Fruit fly (Drosophila melanogaster): ENCODE data around the gene grk.
A peak's percentile ranks its signal among the peaks of the same experiment; 100 is the strongest.

Gene grk

DNA sequence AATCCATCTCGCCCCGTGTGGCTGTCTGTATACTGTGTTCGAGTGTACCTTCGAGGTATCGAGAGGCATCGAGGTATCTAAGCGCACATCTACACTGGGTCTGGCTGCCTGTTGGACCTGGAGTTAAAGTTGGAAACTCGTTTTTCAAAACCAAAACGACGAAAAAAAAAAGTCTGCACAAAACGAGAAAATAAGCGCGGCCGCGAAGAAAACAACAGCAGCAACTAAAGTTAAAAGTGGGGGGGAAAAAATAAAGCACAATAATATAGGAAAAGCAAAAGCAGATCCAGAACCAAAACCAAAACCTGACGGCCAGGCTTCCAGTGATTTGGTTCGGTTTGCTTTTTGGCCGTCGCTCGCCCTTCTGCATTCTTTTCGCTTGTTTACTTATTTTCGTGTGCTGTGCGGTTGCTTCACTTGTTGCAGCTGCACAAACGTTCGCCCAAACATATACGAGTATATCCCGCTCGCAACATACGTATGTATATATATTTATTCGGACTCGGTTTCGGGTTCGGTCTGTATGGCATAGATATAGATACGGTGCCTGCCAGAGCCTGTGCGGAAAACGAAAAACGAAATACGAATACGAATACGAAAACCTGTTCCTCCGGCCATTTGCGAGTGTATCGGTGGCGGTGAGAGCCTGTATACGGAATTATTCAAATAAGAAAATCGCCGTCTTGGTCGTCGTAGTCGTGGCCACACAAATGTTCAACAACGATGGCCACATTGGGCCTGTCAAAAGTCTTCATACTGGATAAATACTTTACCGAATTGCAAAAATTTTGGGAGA, 45.7 kb upstream of the grk start (continued):
- TF ChIP-seq Dp (GFP tag; optimal IDR thresholded peaks at IDR 0.05) (no peak), CG12769 (tag; optimal IDR thresholded peaks at IDR 0.05) (peak; percentile 41), CG10209 (GFP tag; optimal IDR thresholded peaks at IDR 0.05) (no peak), Dbx (GFP tag; IDR thresholded peaks at IDR 0.05) (no peak), CG31441 (GFP tag; IDR thresholded peaks at IDR 0.05) (no peak), bsh (GFP tag; optimal IDR thresholded peaks at IDR 0.05) (peak in 1 of 2 experiments; percentile 96), CG4360 (GFP tag; IDR thresholded peaks at IDR 0.05) (no peak), pita (GFP tag; optimal IDR thresholded peaks at IDR 0.05) (no peak), MTF-1 (GFP tag; optimal IDR thresholded peaks at IDR 0.05; ENCODE audit: borderline replicate concordance) (no peak), ash1 (GFP tag; optimal IDR thresholded peaks at IDR 0.05) (no peak), CG8359 (GFP tag; optimal IDR thresholded peaks at IDR 0.05; ENCODE audit: borderline replicate concordance) (no peak), dan (GFP tag; IDR thresholded peaks at IDR 0.05) (no peak), mirr (GFP tag; optimal IDR thresholded peaks at IDR 0.05) (no peak), CG30431 (GFP tag; optimal IDR thresholded peaks at IDR 0.05) (no peak), Awh (GFP tag; IDR thresholded peaks at IDR 0.05) (0 out of 2 replicates have a peak, but pooled peaks have one; percentile 10), yki (optimal IDR thresholded peaks at IDR 0.05) (no peak), en (GFP tag; optimal IDR thresholded peaks at IDR 0.05) (no peak), Hr39 (optimal IDR thresholded peaks at IDR 0.05) (no peak), chif (GFP tag; optimal IDR thresholded peaks at IDR 0.05) (no peak), usp (GFP tag; optimal IDR thresholded peaks at IDR 0.05) (no peak), vvl (GFP tag; IDR thresholded peaks at IDR 0.05) (no peak), Atf3 (GFP tag; optimal IDR thresholded peaks at IDR 0.05) (no peak), D19B (GFP tag; optimal IDR thresholded peaks at IDR 0.05) (no peak), CG4707 (GFP tag; optimal IDR thresholded peaks at IDR 0.05) (no peak), sqz (GFP tag; optimal IDR thresholded peaks at IDR 0.05) (peak; percentile 23), Fer3 (tag; optimal IDR thresholded peaks at IDR 0.05) (no peak), CG1529 (GFP tag; optimal IDR thresholded peaks at IDR 0.05) (no peak), CG3163 (GFP tag; optimal IDR thresholded peaks at IDR 0.05) (no peak), caup (GFP tag; optimal IDR thresholded peaks at IDR 0.05; ENCODE audit: severe bottlenecking) (no peak), corto (GFP tag; optimal IDR thresholded peaks at IDR 0.05) (peak; percentile 54), al (GFP tag; IDR thresholded peaks at IDR 0.05) (no peak), Sry-β (GFP tag; optimal IDR thresholded peaks at IDR 0.05) (no peak), CG7963 (GFP tag; IDR thresholded peaks at IDR 0.05; ENCODE audit: partially characterized antibody) (no peak), Sin3A (optimal IDR thresholded peaks at IDR 0.05) (no peak), CG2199 (GFP tag; IDR thresholded peaks at IDR 0.05) (peak; percentile 72; the same call in 1 of the 3 replicates), dmrt99B (tag; optimal IDR thresholded peaks at IDR 0.05) (no peak), Hmr (GFP tag; optimal IDR thresholded peaks at IDR 0.05) (no peak), aop (GFP tag; IDR thresholded peaks at IDR 0.05) (no peak), CG1832 (GFP tag; optimal IDR thresholded peaks at IDR 0.05) (no peak), CG17359 (tag; optimal IDR thresholded peaks at IDR 0.05) (no peak), nerfin-2 (GFP tag; IDR thresholded peaks at IDR 0.05; ENCODE audit: partially characterized antibody) (no peak), org-1 (GFP tag; optimal IDR thresholded peaks at IDR 0.05) (no peak), CG11085 (GFP tag; IDR thresholded peaks at IDR 0.05) (no peak), Six4 (GFP tag; optimal IDR thresholded peaks at IDR 0.05) (no peak), CG30403 (GFP tag; optimal IDR thresholded peaks at IDR 0.05) (no peak), CG14050 (GFP tag; IDR thresholded peaks at IDR 0.05) (no peak), ac (GFP tag; optimal IDR thresholded peaks at IDR 0.05) (peak; percentile 0)

Data from whole organism, embryonic.